Fruit fly (Drosophila melanogaster): ENCODE data around the gene Cyp9f3.
A peak's percentile ranks its signal among the peaks of the same experiment; 100 is the strongest.

Gene Cyp9f3

DNA sequence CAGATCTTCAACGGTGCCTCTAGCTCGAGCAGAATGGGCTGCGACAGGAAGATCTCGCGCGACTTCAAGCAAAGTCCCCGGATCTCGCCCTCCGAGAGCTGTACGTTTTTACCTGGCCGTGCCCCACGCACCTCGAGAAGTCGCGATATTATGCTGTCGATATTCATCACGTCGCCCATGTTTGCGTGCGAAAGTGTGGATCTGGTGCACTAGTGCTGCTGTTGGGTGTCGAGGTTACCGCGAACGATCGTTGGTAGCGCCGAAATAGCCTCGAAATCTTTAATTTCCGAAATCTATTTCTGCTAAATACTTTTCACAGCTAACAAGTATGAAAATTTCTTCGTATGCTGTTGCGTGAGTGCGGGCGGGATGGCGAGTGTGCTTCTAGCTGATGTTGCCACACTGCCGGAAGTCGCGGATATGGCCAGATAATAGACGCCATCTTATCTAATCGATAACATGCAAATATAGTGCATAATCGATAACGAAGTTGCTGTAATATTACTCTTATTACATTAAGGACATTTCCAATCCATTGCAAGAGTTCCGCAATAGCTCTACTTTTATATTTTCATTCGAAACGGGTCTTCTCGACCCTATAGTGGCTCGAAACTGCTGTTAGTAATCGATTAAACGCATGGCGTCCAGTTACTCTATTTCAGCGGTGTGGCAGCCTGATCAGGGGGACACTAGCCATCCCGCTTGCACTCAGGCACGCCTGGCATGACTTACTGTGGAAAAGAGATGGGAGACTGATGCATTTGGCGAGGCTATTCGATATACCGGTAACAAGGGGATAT lies 27.0 kb upstream of the Cyp9f3 start, which contains the start of gene Pp1-87B (continued):
- TF ChIP-seq CG6854 (GFP tag; optimal IDR thresholded peaks at IDR 0.05) (no peak), CG17568 (GFP tag; optimal IDR thresholded peaks at IDR 0.05) (no peak), CG3065 (GFP tag; optimal IDR thresholded peaks at IDR 0.05) (no peak), jing (GFP tag; optimal IDR thresholded peaks at IDR 0.05) (no peak), C15 (GFP tag; IDR thresholded peaks at IDR 0.05) (no peak), ham (GFP tag; IDR thresholded peaks at IDR 0.05) (no peak), Sin3A (optimal IDR thresholded peaks at IDR 0.05) (peak; percentile 100), odd (GFP tag; optimal IDR thresholded peaks at IDR 0.05) (no peak), HLH3B (GFP tag; IDR thresholded peaks at IDR 0.05) (no peak), CG11723 (GFP tag; optimal IDR thresholded peaks at IDR 0.05) (no peak), Vsx1 (GFP tag; optimal IDR thresholded peaks at IDR 0.05) (no peak), Hand (GFP tag; optimal IDR thresholded peaks at IDR 0.05) (no peak), CG4328 (GFP tag; optimal IDR thresholded peaks at IDR 0.05) (peak; percentile 32), CG17186 (GFP tag; optimal IDR thresholded peaks at IDR 0.05) (peak; percentile 54), CG12942 (GFP tag; optimal IDR thresholded peaks at IDR 0.05) (no peak), caup (GFP tag; optimal IDR thresholded peaks at IDR 0.05; ENCODE audit: severe bottlenecking) (peak; percentile 28), CG2129 (GFP tag; IDR thresholded peaks at IDR 0.05; ENCODE audit: partially characterized antibody) (no peak), Nf-YC (tag; optimal IDR thresholded peaks at IDR 0.05) (peak; percentile 46), CG12769 (tag; optimal IDR thresholded peaks at IDR 0.05) (no peak), HLH4C (GFP tag; IDR thresholded peaks at IDR 0.05; ENCODE audit: partially characterized antibody) (peak; percentile 66; the same call in 2 of the 3 replicates), luna (GFP tag; optimal IDR thresholded peaks at IDR 0.05) (no peak), Fer1 (GFP tag; optimal IDR thresholded peaks at IDR 0.05) (peak; percentile 14), eyg (GFP tag; optimal IDR thresholded peaks at IDR 0.05) (no peak), CG12744 (GFP tag; optimal IDR thresholded peaks at IDR 0.05) (no peak), CG7987 (GFP tag; optimal IDR thresholded peaks at IDR 0.05) (no peak), usp (GFP tag; optimal IDR thresholded peaks at IDR 0.05) (no peak), CG2889 (GFP tag; IDR thresholded peaks at IDR 0.05) (no peak), tap (tag; optimal IDR thresholded peaks at IDR 0.05) (no peak), grau (tag; optimal IDR thresholded peaks at IDR 0.05) (no peak), Usf (GFP tag; optimal IDR thresholded peaks at IDR 0.05) (peak; percentile 29), cg (GFP tag; optimal IDR thresholded peaks at IDR 0.05) (no peak), Mrtf (GFP tag; IDR thresholded peaks at IDR 0.05) (no peak), CG9727 (GFP tag; optimal IDR thresholded peaks at IDR 0.05) (peak; percentile 39), Max (GFP tag; optimal IDR thresholded peaks at IDR 0.05) (peak; percentile 27), tio (GFP tag; optimal IDR thresholded peaks at IDR 0.05) (no peak), pum (GFP tag; optimal IDR thresholded peaks at IDR 0.05) (peak; percentile 37), h (optimal IDR thresholded peaks at IDR 0.05) (no peak), crol (GFP tag; IDR thresholded peaks at IDR 0.05) (no peak), Xbp1 (GFP tag; optimal IDR thresholded peaks at IDR 0.05) (peak; percentile 4), jumu (GFP tag; optimal IDR thresholded peaks at IDR 0.05) (peak; percentile 76), rib (GFP tag; IDR thresholded peaks at IDR 0.05) (no peak), bab2 (GFP tag; optimal IDR thresholded peaks at IDR 0.05) (no peak), CG6175 (GFP tag; IDR thresholded peaks at IDR 0.05) (no peak), CG34422 (GFP tag; IDR thresholded peaks at IDR 0.05) (peak; percentile 31; the same call in 1 of the 3 replicates), onecut (GFP tag; IDR thresholded peaks at IDR 0.05) (no peak), CG3995 (GFP tag; optimal IDR thresholded peaks at IDR 0.05) (peak; percentile 38), en (GFP tag; optimal IDR thresholded peaks at IDR 0.05) (no peak), CG34376 (GFP tag; optimal IDR thresholded peaks at IDR 0.05) (peak; percentile 9), Hsf (GFP tag; optimal IDR thresholded peaks at IDR 0.05) (peak; percentile 13), Trl (optimal IDR thresholded peaks at IDR 0.05) (no peak), Trl (GFP tag; optimal IDR thresholded peaks at IDR 0.05) (peak; percentile 7), sens (GFP tag) (no peak)

Data from whole organism, embryonic.